Worm (Caenorhabditis elegans): Measurements from ENCODE around the gene T15H9.4.

- TF ChIP-seq skn-1 (tag; optimal IDR thresholded peaks at IDR 0.05) (no peak), lsy-2 (tag; optimal IDR thresholded peaks at IDR 0.05) (no peak), zag-1 (tag; optimal IDR thresholded peaks at IDR 0.05) (no peak), unc-62 (GFP tag; optimal IDR thresholded peaks at IDR 0.05) (no peak), irx-1 (tag; optimal IDR thresholded peaks at IDR 0.05) (no peak)
Observed at ce11 chrII:9583461-9583860, 28.2 kb upstream of the T15H9.4 start, which contains the start of gene wee-1.1.
